Worm (Caenorhabditis elegans): ENCODE measurements around the gene eak-3.

eak-3 gene

ce11 chrIII:1201958-1202596 lies 25.7 kb upstream of the eak-3 start, which contains the start of the genes mrpl-45 and Y119D3B.12 (continued):
- TF ChIP-seq ztf-3 (GFP tag; optimal IDR thresholded peaks at IDR 0.05) (no peak), aptf-3 (GFP tag; IDR thresholded peaks at IDR 0.05) (no peak), Y56A3A.18 (GFP tag; IDR thresholded peaks at IDR 0.05) (no peak), atf-7 (tag; optimal IDR thresholded peaks at IDR 0.05) (no peak), sdz-38 (tag; optimal IDR thresholded peaks at IDR 0.05) (no peak), ztf-22 (GFP tag; optimal IDR thresholded peaks at IDR 0.05) (no peak), F33H1.4 (GFP tag; IDR thresholded peaks at IDR 0.05) (no peak), nfya-2 (GFP tag; IDR thresholded peaks at IDR 0.05) (no peak), unc-62 (GFP tag; optimal IDR thresholded peaks at IDR 0.05) (no peak), pha-4 (tag; optimal IDR thresholded peaks at IDR 0.05) (no peak), snpc-1.1 (tag; optimal IDR thresholded peaks at IDR 0.05; ENCODE audit: insufficient read depth) (no peak), rcor-1 (GFP tag; IDR thresholded peaks at IDR 0.05) (peak; percentile 42), xnd-1 (tag; optimal IDR thresholded peaks at IDR 0.05) (no peak), zfh-2 (GFP tag; conservative IDR thresholded peaks at IDR 0.05) (no peak), bed-1 (GFP tag; IDR thresholded peaks at IDR 0.05) (no peak), egl-18 (GFP tag; IDR thresholded peaks at IDR 0.05) (no peak), Y79H2A.3 (GFP tag; conservative IDR thresholded peaks at IDR 0.05) (no peak), repo-1 (tag; optimal IDR thresholded peaks at IDR 0.05) (peak; percentile 19), sptf-2 (GFP tag; optimal IDR thresholded peaks at IDR 0.05) (no peak), snpc-4 (GFP tag; optimal IDR thresholded peaks at IDR 0.05) (no peak), snpc-4 (tag; optimal IDR thresholded peaks at IDR 0.05) (peak in 1 of 4 experiments; percentile 20), lin-35 (GFP tag; optimal IDR thresholded peaks at IDR 0.05) (peak in 1 of 3 experiments; percentile 71), F49E8.2 (tag; optimal IDR thresholded peaks at IDR 0.05; ENCODE audit: insufficient read depth) (no peak), hmg-20 (GFP tag; IDR thresholded peaks at IDR 0.05) (no peak), ceh-79 (tag; optimal IDR thresholded peaks at IDR 0.05) (no peak), hmg-1.2 (GFP tag; IDR thresholded peaks at IDR 0.05) (peak; percentile 56), F55B11.4 (tag; optimal IDR thresholded peaks at IDR 0.05; ENCODE audit: borderline replicate concordance, insufficient read depth) (no peak), aptf-2 (GFP tag; conservative IDR thresholded peaks at IDR 0.05) (no peak), attf-5 (GFP tag; optimal IDR thresholded peaks at IDR 0.05) (peak; percentile 86), ets-4 (GFP tag; optimal IDR thresholded peaks at IDR 0.05) (no peak), Y53F4B.3 (GFP tag; IDR thresholded peaks at IDR 0.05) (no peak), C06A6.2 (GFP tag; conservative IDR thresholded peaks at IDR 0.05) (no peak), athp-1 (tag; optimal IDR thresholded peaks at IDR 0.05) (peak; percentile 66), ceh-40 (GFP tag; IDR thresholded peaks at IDR 0.05) (no peak), let-607 (tag; optimal IDR thresholded peaks at IDR 0.05) (no peak), chd-7 (tag; optimal IDR thresholded peaks at IDR 0.05) (no peak), mxl-1 (tag; optimal IDR thresholded peaks at IDR 0.05) (no peak), ccch-3 (GFP tag; optimal IDR thresholded peaks at IDR 0.05) (no peak), tbp1 (GFP tag; optimal IDR thresholded peaks at IDR 0.05) (peak; percentile 39), T26A5.8 (tag; optimal IDR thresholded peaks at IDR 0.05) (no peak), Y67H2A.10 (GFP tag; conservative IDR thresholded peaks at IDR 0.05) (no peak), T07F8.4 (tag; optimal IDR thresholded peaks at IDR 0.05) (no peak), madf-3 (GFP tag; IDR thresholded peaks at IDR 0.05) (no peak), mes-4 (tag; optimal IDR thresholded peaks at IDR 0.05) (no peak), tlf-1 (GFP tag; optimal IDR thresholded peaks at IDR 0.05) (peak; percentile 17), bed-2 (GFP tag; IDR thresholded peaks at IDR 0.05) (no peak), ama-1 (optimal IDR thresholded peaks at IDR 0.05) (no peak), ama-1 (GFP tag; optimal IDR thresholded peaks at IDR 0.05) (no peak), akir-1 (GFP tag; optimal IDR thresholded peaks at IDR 0.05) (no peak)
